Worm (Caenorhabditis elegans) whole organism, young adult: ENCODE data around the gene F31F6.3.

Experiments used
- C06A6.2 ChIP-seq: fragments of 200-800 bp; sonication (Bioruptor generic); conservative IDR thresholded peaks from 2 replicates; pipeline ENCODE4 v1.3.6; 2022; ENCODE audit warnings: missing genetic modification characterization, missing compliant biosample characterization
- C17E4.6 ChIP-seq: fragments of 200-800 bp; sonication (Bioruptor generic); IDR thresholded peaks from 2 replicates; pipeline ENCODE4 v1.3.6; 2022; ENCODE audit warnings: missing genetic modification reagents, missing genetic modification characterization, missing compliant biosample characterization
- D2030.7 ChIP-seq: fragments of 200-800 bp; sonication (Bioruptor generic); IDR thresholded peaks from 2 replicates; pipeline ENCODE4 v1.3.6; 2022; ENCODE audit warnings: missing genetic modification reagents, missing genetic modification characterization, missing compliant biosample characterization
- F23B12.7 ChIP-seq: sonication (generic microtip); optimal IDR thresholded peaks from 2 replicates; lab custom pipeline; 2017; ENCODE audit warnings: missing genetic modification characterization, mild to moderate bottlenecking, missing compliant biosample characterization, antibody characterized with exemption, moderate library complexity; ENCODE audit not compliant: insufficient read depth
- F33H1.4 ChIP-seq: fragments of 200-800 bp; sonication (Bioruptor generic); IDR thresholded peaks from 2 replicates; pipeline ENCODE4 v1.3.6; 2022; ENCODE audit warnings: missing genetic modification reagents, missing genetic modification characterization, missing compliant biosample characterization
- F37B4.10 ChIP-seq: fragments of 200-800 bp; sonication (Bioruptor generic); IDR thresholded peaks from 2 replicates; pipeline ENCODE4 v1.3.6; 2022; ENCODE audit warnings: missing genetic modification characterization, missing compliant biosample characterization
- F49E8.2 ChIP-seq: sonication (generic microtip); optimal IDR thresholded peaks from 3 replicates; lab custom pipeline; 2017; ENCODE audit warnings: missing genetic modification characterization, mild to moderate bottlenecking, missing compliant biosample characterization, antibody characterized with exemption, moderate library complexity; ENCODE audit not compliant: insufficient read depth
- F55B11.4 ChIP-seq: sonication (generic microtip); optimal IDR thresholded peaks from 2 replicates; lab custom pipeline; 2016; ENCODE audit warnings: missing compliant biosample characterization, missing genetic modification characterization, borderline replicate concordance; ENCODE audit not compliant: insufficient read depth
- T07F8.4 ChIP-seq: sonication (generic microtip); optimal IDR thresholded peaks from 2 replicates; lab custom pipeline; 2016; ENCODE audit warnings: mild to moderate bottlenecking, missing genetic modification characterization, moderate library complexity, missing compliant biosample characterization
- T26A5.8 ChIP-seq: sonication (generic microtip); optimal IDR thresholded peaks from 2 replicates; lab custom pipeline; 2016; ENCODE audit warnings: missing genetic modification characterization, missing compliant biosample characterization
- Y53F4B.3 ChIP-seq: fragments of 200-800 bp; sonication (Bioruptor generic); IDR thresholded peaks from 2 replicates; pipeline ENCODE4 v1.3.6; 2022; ENCODE audit warnings: missing genetic modification reagents, missing genetic modification characterization, missing compliant biosample characterization
- Y53G8AR.9 ChIP-seq: fragments of 200-800 bp; sonication (Bioruptor generic); conservative IDR thresholded peaks from 2 replicates; pipeline ENCODE4 v1.3.6; 2022; ENCODE audit warnings: missing genetic modification reagents, missing genetic modification characterization, missing compliant biosample characterization
- Y95B8A.8 ChIP-seq: fragments of 200-800 bp; sonication (Bioruptor generic); IDR thresholded peaks from 2 replicates; pipeline ENCODE4 v1.3.6; 2022; ENCODE audit warnings: missing genetic modification reagents, missing genetic modification characterization, missing compliant biosample characterization
- aptf-2 ChIP-seq: fragments of 200-800 bp; sonication (Bioruptor generic); conservative IDR thresholded peaks from 2 replicates; pipeline ENCODE4 v1.3.6; 2022; ENCODE audit warnings: missing genetic modification reagents, missing genetic modification characterization, missing compliant biosample characterization
- aptf-3 ChIP-seq: fragments of 200-800 bp; sonication (Bioruptor generic); IDR thresholded peaks from 2 replicates; pipeline ENCODE4 v1.3.6; 2022; ENCODE audit warnings: missing genetic modification characterization, missing compliant biosample characterization
- athp-1 ChIP-seq: sonication (generic microtip); optimal IDR thresholded peaks from 2 replicates; lab custom pipeline; 2017; ENCODE audit warnings: mild to moderate bottlenecking, missing genetic modification characterization, missing compliant biosample characterization
- attf-6 ChIP-seq: fragments of 200-800 bp; sonication (Bioruptor generic); IDR thresholded peaks from 2 replicates; pipeline ENCODE4 v1.3.6; 2022; ENCODE audit warnings: missing genetic modification reagents, missing genetic modification characterization, missing compliant biosample characterization
- bed-1 ChIP-seq: fragments of 200-800 bp; sonication (Bioruptor generic); IDR thresholded peaks from 2 replicates; pipeline ENCODE4 v1.3.6; 2022; ENCODE audit warnings: missing genetic modification reagents, missing genetic modification characterization, missing compliant biosample characterization
- cebp-2 ChIP-seq: fragments of 200-800 bp; sonication (Bioruptor generic); IDR thresholded peaks from 2 replicates; pipeline ENCODE4 v1.3.6; 2022; ENCODE audit warnings: missing genetic modification characterization, missing compliant biosample characterization
- ceh-27 ChIP-seq: fragments of 200-800 bp; sonication (Bioruptor generic); optimal IDR thresholded peaks from 2 replicates; lab custom pipeline; 2018; ENCODE audit warnings: mild to moderate bottlenecking, missing genetic modification characterization, moderate library complexity, missing compliant biosample characterization
- ceh-91 ChIP-seq: fragments of 200-800 bp; sonication (Bioruptor generic); IDR thresholded peaks from 2 replicates; pipeline ENCODE4 v1.3.6; 2022; ENCODE audit warnings: missing genetic modification reagents, missing genetic modification characterization, missing compliant biosample characterization
- egrh-3 ChIP-seq: fragments of 200-800 bp; sonication (Bioruptor generic); IDR thresholded peaks from 2 replicates; pipeline ENCODE4 v1.3.6; 2022; ENCODE audit warnings: missing genetic modification reagents, missing genetic modification characterization, missing compliant biosample characterization
- gei-17 ChIP-seq: fragments of 200-800 bp; sonication (Bioruptor generic); optimal IDR thresholded peaks from 2 replicates; lab custom pipeline; 2018; ENCODE audit warnings: mild to moderate bottlenecking, missing genetic modification characterization, missing compliant biosample characterization
- hmg-20 ChIP-seq: fragments of 200-800 bp; sonication (Bioruptor generic); IDR thresholded peaks from 2 replicates; pipeline ENCODE4 v1.3.6; 2022; ENCODE audit warnings: missing genetic modification reagents, missing genetic modification characterization, missing compliant biosample characterization
- hsf-1 ChIP-seq: fragments of 200-800 bp; sonication (Bioruptor generic); IDR thresholded peaks from 2 replicates; pipeline ENCODE4 v1.3.6; 2022; ENCODE audit warnings: missing genetic modification reagents, missing genetic modification characterization, missing compliant biosample characterization
- let-526 ChIP-seq: fragments of 200-800 bp; sonication (Bioruptor generic); IDR thresholded peaks from 2 replicates; pipeline ENCODE4 v1.3.6; 2022; ENCODE audit warnings: missing genetic modification reagents, missing genetic modification characterization, missing compliant biosample characterization
- let-607 ChIP-seq, 2 experiments: fragments of 200-800 bp in 1 of 2; sonication (Bioruptor generic) in 1 of 2; sonication (generic microtip) in 1 of 2; optimal IDR thresholded peaks; 2 replicates each; lab custom pipeline; 2016 to 2018; ENCODE audit warnings: mild to moderate bottlenecking in 2 of 2, missing compliant biosample characterization in 2 of 2, missing genetic modification characterization in 2 of 2, moderate library complexity in 2 of 2, missing genotype in 1 of 2
- lin-26 ChIP-seq: fragments of 200-800 bp; sonication (Bioruptor generic); IDR thresholded peaks from 2 replicates; pipeline ENCODE4 v1.3.6; 2022; ENCODE audit warnings: missing genetic modification reagents, missing genetic modification characterization, missing compliant biosample characterization
- lin-40 ChIP-seq: sonication (generic microtip); optimal IDR thresholded peaks from 2 replicates; lab custom pipeline; 2016; ENCODE audit warnings: missing genetic modification characterization, mild to moderate bottlenecking, missing compliant biosample characterization, missing genotype, missing genetic modification reagents
- lsl-1 ChIP-seq: fragments of 200-800 bp; sonication (Bioruptor generic); optimal IDR thresholded peaks from 2 replicates; lab custom pipeline; 2018; ENCODE audit warnings: mild to moderate bottlenecking, missing genetic modification characterization, moderate library complexity, missing compliant biosample characterization
- madf-6 ChIP-seq: fragments of 200-800 bp; sonication (Bioruptor generic); IDR thresholded peaks from 2 replicates; pipeline ENCODE4 v1.3.6; 2022; ENCODE audit warnings: missing genetic modification reagents, missing genetic modification characterization, missing compliant biosample characterization
- nfyb-1 ChIP-seq: fragments of 200-800 bp; sonication (Bioruptor generic); IDR thresholded peaks from 2 replicates; pipeline ENCODE4 v1.3.6; 2022; ENCODE audit warnings: missing genetic modification reagents, missing genetic modification characterization, missing compliant biosample characterization
- nhr-120 ChIP-seq: fragments of 200-800 bp; sonication (Bioruptor generic); IDR thresholded peaks from 2 replicates; pipeline ENCODE4 v1.3.6; 2022; ENCODE audit warnings: missing genetic modification characterization, missing compliant biosample characterization
- nhr-80 ChIP-seq: sonication (generic microtip); optimal IDR thresholded peaks from 2 replicates; lab custom pipeline; 2016; ENCODE audit warnings: missing genetic modification characterization, missing compliant biosample characterization
- sdz-38 ChIP-seq: sonication (generic microtip); optimal IDR thresholded peaks from 2 replicates; lab custom pipeline; 2016; ENCODE audit warnings: missing genotype, missing genetic modification characterization, missing compliant biosample characterization
- snpc-4 ChIP-seq, 5 experiments: fragments of 150-350 bp in 1 of 5; sonication (generic microtip) in 4 of 5; optimal IDR thresholded peaks; 2 replicates each; lab custom pipeline; 2014 to 2018; ENCODE audit warnings: missing genetic modification characterization in 5 of 5, missing biosample characterization in 3 of 5, antibody characterized with exemption in 2 of 5, mild to moderate bottlenecking in 2 of 5, missing compliant biosample characterization in 2 of 5, missing genotype in 2 of 5, moderate library complexity in 2 of 5, missing genetic modification reagents in 1 of 5
- somi-1 ChIP-seq: fragments of 200-800 bp; sonication (Bioruptor generic); optimal IDR thresholded peaks from 2 replicates; lab custom pipeline; 2018; ENCODE audit warnings: mild to moderate bottlenecking, missing genetic modification characterization, missing compliant biosample characterization
- tlf-1 ChIP-seq: fragments of 200-800 bp; sonication (Bioruptor generic); optimal IDR thresholded peaks from 2 replicates; lab custom pipeline; 2018; ENCODE audit warnings: mild to moderate bottlenecking, missing genetic modification characterization, missing compliant biosample characterization
- xnd-1 ChIP-seq: sonication (generic microtip); optimal IDR thresholded peaks from 2 replicates; lab custom pipeline; 2016; ENCODE audit warnings: missing genotype, missing genetic modification reagents, missing genetic modification characterization, missing compliant biosample characterization
- ztf-22 ChIP-seq: fragments of 200-800 bp; sonication (Bioruptor generic); optimal IDR thresholded peaks from 2 replicates; lab custom pipeline; 2018; ENCODE audit warnings: mild to moderate bottlenecking, missing genetic modification characterization, moderate library complexity, missing compliant biosample characterization
- ztf-26 ChIP-seq: sonication (generic microtip); optimal IDR thresholded peaks from 2 replicates; lab custom pipeline; 2017; ENCODE audit warnings: missing genetic modification characterization, missing compliant biosample characterization
- ztf-28 ChIP-seq: fragments of 200-800 bp; sonication (Bioruptor generic); IDR thresholded peaks from 2 replicates; pipeline ENCODE4 v1.3.6; 2022; ENCODE audit warnings: missing genetic modification reagents, missing genetic modification characterization, missing compliant biosample characterization
- ztf-3 ChIP-seq: fragments of 200-800 bp; sonication (Bioruptor generic); optimal IDR thresholded peaks from 2 replicates; lab custom pipeline; 2018; ENCODE audit warnings: mild to moderate bottlenecking, missing genetic modification characterization, missing compliant biosample characterization
- ztf-6 ChIP-seq: fragments of 200-800 bp; sonication (Bioruptor generic); IDR thresholded peaks from 2 replicates; pipeline ENCODE4 v1.3.6; 2022; ENCODE audit warnings: missing genetic modification reagents, missing genetic modification characterization, missing compliant biosample characterization

Gene F31F6.3

ce11 chrX:14920880-14921279 lies 48.2 kb upstream of the F31F6.3 start:
- no peak for TF ChIP-seq ztf-28 (GFP tag; lab: Robert Waterston, UW)
- no peak for TF ChIP-seq let-526 (GFP tag; lab: Robert Waterston, UW)
- TF ChIP-seq aptf-2 (GFP tag; lab: Robert Waterston, UW): no peak
- no peak for TF ChIP-seq F49E8.2 (tag; lab: Kevin White, UChicago)
- TF ChIP-seq nhr-120 (GFP tag; lab: Robert Waterston, UW): no peak
- TF ChIP-seq athp-1 (tag; lab: Kevin White, UChicago): no peak
- TF ChIP-seq F55B11.4: no peak
- TF ChIP-seq sdz-38 (tag; lab: Kevin White, UChicago): no peak
- TF ChIP-seq let-607 (tag; optimal IDR thresholded peaks at IDR 0.05; lab: Kevin White, UChicago): no peak
- TF ChIP-seq aptf-3 (GFP tag; lab: Robert Waterston, UW): no peak
- no peak for TF ChIP-seq bed-1
- TF ChIP-seq T26A5.8: no peak

DNA sequence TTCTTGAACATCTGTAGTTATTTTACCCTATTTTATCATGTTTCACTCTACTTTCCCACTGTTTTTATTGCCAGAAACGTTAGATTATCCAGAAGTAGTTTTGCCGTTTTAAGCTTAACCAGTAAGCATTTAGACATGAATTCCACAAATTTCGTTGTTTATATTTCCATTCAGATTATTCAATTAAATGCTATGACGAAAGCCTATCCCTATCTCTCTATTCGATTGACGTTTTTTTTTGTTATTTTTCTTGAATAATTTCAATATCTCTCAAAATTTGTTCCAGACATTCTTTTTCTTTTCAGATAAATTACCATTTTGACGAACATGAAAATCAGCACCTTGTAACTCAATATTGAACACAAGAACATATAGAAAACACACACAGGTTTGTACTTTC lies 45.9 kb upstream of the F31F6.3 start, which contains the start of gene npr-40:
npr-40 (plus strand) TSS at position 301 of the 400 bp plus-strand sequence.
- TF ChIP-seq aptf-3 (GFP tag; lab: Robert Waterston, UW) (no peak), lin-26 (GFP tag; lab: Robert Waterston, UW) (no peak), C06A6.2 (GFP tag; lab: Robert Waterston, UW) (no peak), C17E4.6 (GFP tag; lab: Robert Waterston, UW) (no peak), hsf-1 (no peak), ztf-3 (GFP tag; lab: Kevin White, UChicago) (no peak), Y95B8A.8 (no peak), nhr-80 (tag; lab: Kevin White, UChicago) (no peak), F49E8.2 (tag; lab: Kevin White, UChicago) (no peak), gei-17 (GFP tag; lab: Kevin White, UChicago) (no peak), athp-1 (tag; lab: Kevin White, UChicago) (no peak), cebp-2 (GFP tag; lab: Robert Waterston, UW) (no peak), somi-1 (no peak), ztf-6 (GFP tag; lab: Robert Waterston, UW) (no peak), madf-6 (no peak)

- TF ChIP-seq lin-40 (tag; lab: Kevin White, UChicago) (no peak), ceh-27 (GFP tag; lab: Kevin White, UChicago) (no peak), F49E8.2 (tag; lab: Kevin White, UChicago) (no peak), bed-1 (no peak), nfyb-1 (GFP tag; lab: Robert Waterston, UW) (no peak), T07F8.4 (tag; lab: Kevin White, UChicago) (no peak), ztf-6 (GFP tag; lab: Robert Waterston, UW) (no peak), egrh-3 (GFP tag; lab: Robert Waterston, UW) (no peak), hmg-20 (GFP tag; lab: Robert Waterston, UW) (no peak), somi-1 (no peak), Y53G8AR.9 (GFP tag; lab: Robert Waterston, UW) (no peak), F37B4.10 (GFP tag; lab: Robert Waterston, UW) (no peak)
Measured at ce11 chrX:14916767-14917166, 44.1 kb upstream of the F31F6.3 start.

ce11 chrX:14910689-14911088 lies 38.0 kb upstream of the F31F6.3 start:
- no peak for TF ChIP-seq attf-6 (GFP tag; lab: Robert Waterston, UW)
- no peak for TF ChIP-seq ztf-22 (GFP tag; lab: Kevin White, UChicago)
- no peak for TF ChIP-seq tlf-1 (GFP tag; lab: Kevin White, UChicago)
- TF ChIP-seq F23B12.7 (tag; lab: Kevin White, UChicago): no peak
- TF ChIP-seq C06A6.2 (GFP tag; lab: Robert Waterston, UW): no peak
- TF ChIP-seq Y53F4B.3 (GFP tag; lab: Robert Waterston, UW): no peak
- no peak for TF ChIP-seq xnd-1
- no peak for TF ChIP-seq lsl-1 (GFP tag; lab: Kevin White, UChicago)
- no peak for TF ChIP-seq F33H1.4 (GFP tag; lab: Robert Waterston, UW)
- TF ChIP-seq T07F8.4 (tag; lab: Kevin White, UChicago): no peak
- no peak for TF ChIP-seq hsf-1
- TF ChIP-seq D2030.7 (GFP tag; lab: Robert Waterston, UW): no peak
- TF ChIP-seq aptf-3 (GFP tag; lab: Robert Waterston, UW): no peak
- no peak for TF ChIP-seq ztf-26 (tag; lab: Kevin White, UChicago)
- no peak for TF ChIP-seq ceh-91 (GFP tag; lab: Robert Waterston, UW)
- TF ChIP-seq snpc-4 (GFP tag; optimal IDR thresholded peaks at IDR 0.05; lab: Kevin White, UChicago): no peak
- TF ChIP-seq snpc-4 (tag; optimal IDR thresholded peaks at IDR 0.05; lab: Kevin White, UChicago): no peak
